Fruit fly (Drosophila melanogaster) whole organism, embryonic: ENCODE data around the gene CG13258.
A peak's percentile ranks its signal among the peaks of the same experiment; 100 is the strongest.

Source experiments
- BEAF-32 ChIP-seq: fragments of 200-800 bp; sonication (Bioruptor generic); optimal IDR thresholded peaks from 3 replicates; lab custom pipeline; 2017; ENCODE audit warnings: missing biosample characterization, missing genetic modification characterization, mild to moderate bottlenecking, moderate library complexity, missing genetic modification reagents
- CG10654 ChIP-seq: fragments of 200-800 bp; sonication (Bioruptor generic); optimal IDR thresholded peaks from 2 replicates; lab custom pipeline; 2016; ENCODE audit warnings: missing biosample characterization, missing genetic modification characterization
- CG11456 ChIP-seq: fragments of 200-800 bp; sonication (Bioruptor generic); IDR thresholded peaks from 3 replicates; pipeline ENCODE4 v1.3.6; 2022; ENCODE audit warnings: missing biosample characterization, missing genetic modification characterization
- CG12104 ChIP-seq: fragments of 200-800 bp; sonication (Bioruptor generic); optimal IDR thresholded peaks from 3 replicates; lab custom pipeline; 2016; ENCODE audit warnings: missing biosample characterization, missing genetic modification characterization
- CG12391 ChIP-seq: fragments of 200-800 bp; sonication (Bioruptor generic); optimal IDR thresholded peaks from 3 replicates; lab custom pipeline; 2018; ENCODE audit warnings: missing biosample characterization, mild to moderate bottlenecking, missing genetic modification characterization, moderate library complexity
- CG14014 ChIP-seq: fragments of 200-800 bp; sonication (Bioruptor generic); IDR thresholded peaks from 2 replicates; pipeline ENCODE4 v1.3.6; 2022; ENCODE audit warnings: missing biosample characterization, missing genetic modification characterization
- CG2712 ChIP-seq: fragments of 200-800 bp; optimal IDR thresholded peaks from 3 replicates; lab custom pipeline; 2019; ENCODE audit warnings: missing biosample characterization, mild to moderate bottlenecking, missing genetic modification characterization, moderate library complexity
- CG2889 ChIP-seq: fragments of 200-800 bp; sonication (Bioruptor generic); IDR thresholded peaks from 3 replicates; pipeline ENCODE4 v1.3.6; 2022; ENCODE audit warnings: missing biosample characterization, missing genetic modification characterization
- CG33213 ChIP-seq: fragments of 200-800 bp; sonication (Bioruptor generic); optimal IDR thresholded peaks from 3 replicates; lab custom pipeline; 2016; ENCODE audit warnings: missing biosample characterization, missing genetic modification characterization
- CG4328 ChIP-seq: fragments of 200-800 bp; sonication (Bioruptor generic); optimal IDR thresholded peaks from 3 replicates; lab custom pipeline; 2017; ENCODE audit warnings: missing biosample characterization, missing genetic modification reagents, missing genetic modification characterization
- CG4730 ChIP-seq: fragments of 200-800 bp; sonication (Bioruptor generic); IDR thresholded peaks from 2 replicates; pipeline ENCODE4 v1.3.6; 2022; ENCODE audit warnings: missing biosample characterization, missing genetic modification characterization
- CG4820 ChIP-seq: fragments of 200-800 bp; sonication (Bioruptor generic); optimal IDR thresholded peaks from 3 replicates; lab custom pipeline; 2016; ENCODE audit warnings: missing biosample characterization, missing genetic modification characterization
- CG6683 ChIP-seq: fragments of 200-800 bp; sonication (Bioruptor generic); optimal IDR thresholded peaks from 2 replicates; lab custom pipeline; 2017; ENCODE audit warnings: missing biosample characterization, mild to moderate bottlenecking, missing genetic modification characterization, missing genetic modification reagents
- CG6765 ChIP-seq: fragments of 200-800 bp; sonication (Bioruptor generic); optimal IDR thresholded peaks from 3 replicates; lab custom pipeline; 2017; ENCODE audit warnings: missing biosample characterization, mild to moderate bottlenecking, missing genetic modification characterization
- CG7271 ChIP-seq: fragments of 200-800 bp; sonication (Bioruptor generic); optimal IDR thresholded peaks from 2 replicates; lab custom pipeline; 2018; ENCODE audit warnings: missing biosample characterization, mild to moderate bottlenecking, missing genetic modification characterization, moderate library complexity
- CG8765 ChIP-seq: fragments of 200-800 bp; sonication (Bioruptor generic); IDR thresholded peaks from 2 replicates; pipeline ENCODE4 v1.3.6; 2022; ENCODE audit warnings: missing biosample characterization, missing genetic modification characterization
- CG9876 ChIP-seq: fragments of 200-800 bp; sonication (Bioruptor generic); optimal IDR thresholded peaks from 2 replicates; lab custom pipeline; 2016; ENCODE audit warnings: missing biosample characterization, missing genetic modification characterization
- Dref ChIP-seq: fragments of 200-800 bp; sonication (Bioruptor generic); IDR thresholded peaks from 2 replicates; pipeline ENCODE4 v1.3.6; 2022; ENCODE audit warnings: missing biosample characterization, missing genetic modification characterization
- Eip74EF ChIP-seq, 2 experiments: fragments of 200-800 bp in 1 of 2; fragments of >200 bp in 1 of 2; sonication (Bioruptor generic) in 1 of 2; optimal IDR thresholded peaks; 2 replicates each; lab custom pipeline; 2017 to 2019; ENCODE audit warnings: missing biosample characterization in 2 of 2, missing genetic modification characterization in 2 of 2, mild to moderate bottlenecking in 1 of 2, moderate library complexity in 1 of 2
- HLH3B ChIP-seq: fragments of 200-800 bp; sonication (Bioruptor generic); IDR thresholded peaks from 2 replicates; pipeline ENCODE4 v1.3.6; 2022; ENCODE audit warnings: missing biosample characterization, missing genetic modification characterization
- Hsf ChIP-seq: fragments of 200-800 bp; sonication (Bioruptor generic); optimal IDR thresholded peaks from 3 replicates; lab custom pipeline; 2016; ENCODE audit warnings: missing biosample characterization, missing genetic modification characterization
- Meics ChIP-seq: fragments of 200-800 bp; sonication (Bioruptor generic); optimal IDR thresholded peaks from 2 replicates; lab custom pipeline; 2017; ENCODE audit warnings: missing biosample characterization, mild to moderate bottlenecking, missing genetic modification characterization
- Nf-YA ChIP-seq: fragments of 200-800 bp; sonication (Bioruptor generic); IDR thresholded peaks from 2 replicates; pipeline ENCODE4 v1.3.6; 2022; ENCODE audit warnings: missing biosample characterization, missing genetic modification characterization
- NfI ChIP-seq: fragments of 200-800 bp; sonication (Bioruptor generic); optimal IDR thresholded peaks from 3 replicates; lab custom pipeline; 2018; ENCODE audit warnings: missing biosample characterization, mild to moderate bottlenecking, missing genetic modification characterization, moderate library complexity
- Pdp1 ChIP-seq, 2 experiments: fragments of 200-800 bp; sonication (Bioruptor generic); optimal IDR thresholded peaks; 3 replicates each; lab custom pipeline; 2016; ENCODE audit warnings: missing biosample characterization in 2 of 2, missing genetic modification characterization in 2 of 2, mild to moderate bottlenecking in 1 of 2, moderate library complexity in 1 of 2
- Spps ChIP-seq: fragments of 200-800 bp; sonication (Bioruptor generic); optimal IDR thresholded peaks from 2 replicates; lab custom pipeline; 2018; ENCODE audit warnings: missing biosample characterization, mild to moderate bottlenecking, missing genetic modification characterization
- Vsx1 ChIP-seq: fragments of 200-800 bp; sonication (Bioruptor generic); optimal IDR thresholded peaks from 2 replicates; lab custom pipeline; 2017; ENCODE audit warnings: missing biosample characterization, mild to moderate bottlenecking, missing genetic modification characterization, missing genetic modification reagents
- cad ChIP-seq: fragments of >200 bp; optimal IDR thresholded peaks from 2 replicates; lab custom pipeline; 2017; ENCODE audit warnings: missing biosample characterization, missing genetic modification characterization
- ci ChIP-seq: fragments of 200-800 bp; sonication (Bioruptor generic); IDR thresholded peaks from 3 replicates; pipeline ENCODE4 v1.3.6; 2022; ENCODE audit warnings: missing biosample characterization, missing genetic modification characterization
- crp ChIP-seq, 2 experiments: fragments of 200-800 bp; sonication (Bioruptor generic); optimal IDR thresholded peaks; 2 replicates in 1 of 2; 3 replicates in 1 of 2; lab custom pipeline; 2017; ENCODE audit warnings: missing biosample characterization in 2 of 2, missing genetic modification characterization in 2 of 2, mild to moderate bottlenecking in 1 of 2, moderate library complexity in 1 of 2
- da ChIP-seq: fragments of 200-800 bp; sonication (Bioruptor generic); optimal IDR thresholded peaks from 2 replicates; lab custom pipeline; 2016; ENCODE audit warnings: missing biosample characterization, missing genetic modification characterization
- eyg ChIP-seq: fragments of 200-800 bp; sonication (Bioruptor generic); optimal IDR thresholded peaks from 3 replicates; lab custom pipeline; 2016; ENCODE audit warnings: missing biosample characterization, missing genetic modification characterization
- fd102C ChIP-seq: fragments of 200-800 bp; sonication (Bioruptor generic); optimal IDR thresholded peaks from 2 replicates; lab custom pipeline; 2018; ENCODE audit warnings: missing biosample characterization, mild to moderate bottlenecking, missing genetic modification characterization, moderate library complexity
- ftz-f1 ChIP-seq: fragments of 200-800 bp; sonication (Bioruptor generic); optimal IDR thresholded peaks from 2 replicates; lab custom pipeline; 2016; ENCODE audit warnings: missing biosample characterization, missing genetic modification characterization
- gsb ChIP-seq: fragments of 200-800 bp; sonication (Bioruptor generic); IDR thresholded peaks from 2 replicates; pipeline ENCODE4 v1.3.6; 2022; ENCODE audit warnings: missing biosample characterization, missing genetic modification characterization
- gsb-n ChIP-seq: fragments of 200-800 bp; sonication (Bioruptor generic); optimal IDR thresholded peaks from 3 replicates; lab custom pipeline; 2018; ENCODE audit warnings: missing biosample characterization, mild to moderate bottlenecking, missing genetic modification characterization
- inv ChIP-seq: fragments of 200-800 bp; sonication (Bioruptor generic); IDR thresholded peaks from 2 replicates; pipeline ENCODE4 v1.3.6; 2022; ENCODE audit warnings: missing biosample characterization, missing genetic modification characterization; ENCODE audit not compliant: partially characterized antibody
- knrl ChIP-seq: fragments of 200-800 bp; sonication (Bioruptor generic); IDR thresholded peaks from 3 replicates; pipeline ENCODE4 v1.3.6; 2022; ENCODE audit warnings: missing biosample characterization, missing genetic modification characterization; ENCODE audit not compliant: partially characterized antibody
- mirr ChIP-seq: fragments of 200-800 bp; sonication (Bioruptor generic); optimal IDR thresholded peaks from 3 replicates; lab custom pipeline; 2018; ENCODE audit warnings: missing biosample characterization, mild to moderate bottlenecking, missing genetic modification characterization
- nau ChIP-seq: fragments of 200-800 bp; sonication (Bioruptor generic); optimal IDR thresholded peaks from 3 replicates; lab custom pipeline; 2017; ENCODE audit warnings: missing biosample characterization, mild to moderate bottlenecking, missing genetic modification characterization, missing genetic modification reagents
- nerfin-1 ChIP-seq: fragments of 200-800 bp; sonication (Bioruptor generic); optimal IDR thresholded peaks from 3 replicates; lab custom pipeline; 2019; ENCODE audit warnings: missing biosample characterization, mild to moderate bottlenecking, missing genetic modification characterization, moderate library complexity
- ro ChIP-seq: fragments of 200-800 bp; sonication (Bioruptor generic); IDR thresholded peaks from 2 replicates; pipeline ENCODE4 v1.3.6; 2022; ENCODE audit warnings: missing biosample characterization, missing genetic modification characterization
- sc ChIP-seq, 3 experiments: fragments of >200 bp in 2 of 3; fragments of 200-800 bp in 1 of 3; sonication (Bioruptor generic) in 1 of 3; optimal IDR thresholded peaks; 2 replicates in 2 of 3; 3 replicates in 1 of 3; lab custom pipeline; 2017; ENCODE audit warnings: mild to moderate bottlenecking in 1 of 3, missing biosample characterization in 1 of 3, missing genetic modification characterization in 1 of 3, missing genetic modification reagents in 1 of 3
- seq ChIP-seq: fragments of 200-800 bp; sonication (Bioruptor generic); IDR thresholded peaks from 2 replicates; pipeline ENCODE4 v1.3.6; 2022; ENCODE audit warnings: missing biosample characterization, missing genetic modification characterization
- sima ChIP-seq: fragments of 200-800 bp; sonication (Bioruptor generic); optimal IDR thresholded peaks from 2 replicates; lab custom pipeline; 2016; ENCODE audit warnings: missing biosample characterization, missing genetic modification characterization
- sisA ChIP-seq: fragments of 200-800 bp; sonication (Bioruptor generic); IDR thresholded peaks from 2 replicates; pipeline ENCODE4 v1.3.6; 2022; ENCODE audit warnings: missing biosample characterization, missing genetic modification characterization
- slbo ChIP-seq: fragments of 200-800 bp; sonication (Bioruptor generic); IDR thresholded peaks from 2 replicates; pipeline ENCODE4 v1.3.6; 2022; ENCODE audit warnings: missing biosample characterization, missing genetic modification characterization
- slou ChIP-seq: fragments of 200-800 bp; sonication (Bioruptor generic); optimal IDR thresholded peaks from 3 replicates; lab custom pipeline; 2016; ENCODE audit warnings: missing biosample characterization, missing genetic modification characterization
- sna ChIP-seq: fragments of 200-800 bp; sonication (Bioruptor generic); IDR thresholded peaks from 2 replicates; pipeline ENCODE4 v1.3.6; 2022; ENCODE audit warnings: missing biosample characterization, missing genetic modification characterization; ENCODE audit not compliant: partially characterized antibody
- stc ChIP-seq: fragments of 200-800 bp; sonication (Bioruptor generic); IDR thresholded peaks from 2 replicates; pipeline ENCODE4 v1.3.6; 2022; ENCODE audit warnings: missing biosample characterization, missing genetic modification characterization
- usp ChIP-seq: fragments of >200 bp; optimal IDR thresholded peaks from 2 replicates; lab custom pipeline; 2017; ENCODE audit warnings: missing biosample characterization, missing genetic modification characterization

The CG13258 gene

dm6 chr2L:16275809-16276178 is 17.0 kb downstream of the CG13258 start (continued):
- TF ChIP-seq Vsx1 (no peak), slou (GFP tag; lab: Kevin White, UChicago) (no peak), CG6765 (GFP tag; lab: Kevin White, UChicago) (peak; percentile 27), CG10654 (GFP tag; lab: Kevin White, UChicago) (no peak), mirr (GFP tag; lab: Kevin White, UChicago) (no peak), Nf-YA (GFP tag; lab: Robert Waterston, UW) (no peak), ftz-f1 (GFP tag; lab: Kevin White, UChicago) (no peak), CG6683 (GFP tag; lab: Kevin White, UChicago) (peak; percentile 40), CG8765 (GFP tag; lab: Robert Waterston, UW) (no peak), Pdp1 (GFP tag; optimal IDR thresholded peaks at IDR 0.05; lab: Kevin White, UChicago) (peak in 1 of 2 experiments; percentile 24), Spps (tag; lab: Kevin White, UChicago) (no peak), CG4328 (GFP tag; lab: Kevin White, UChicago) (no peak), HLH3B (GFP tag; lab: Robert Waterston, UW) (no peak), cad (GFP tag; lab: Kevin White, UChicago) (no peak), gsb (GFP tag; lab: Robert Waterston, UW) (no peak), stc (GFP tag; lab: Robert Waterston, UW) (0 out of 2 replicates have a peak, but pooled peaks have one; percentile 8), seq (GFP tag; lab: Robert Waterston, UW) (peak; percentile 55), BEAF-32 (GFP tag; lab: Kevin White, UChicago) (no peak), CG14014 (GFP tag; lab: Robert Waterston, UW) (peak; percentile 68), da (no peak), nerfin-1 (tag; lab: Kevin White, UChicago) (no peak), ci (GFP tag; lab: Robert Waterston, UW) (peak; percentile 60; the same call in 1 of the 3 replicates), sisA (GFP tag; lab: Robert Waterston, UW) (peak; percentile 48), CG12104 (GFP tag; lab: Kevin White, UChicago) (no peak), Eip74EF (GFP tag; optimal IDR thresholded peaks at IDR 0.05; lab: Kevin White, UChicago) (no peak), CG4820 (GFP tag; lab: Kevin White, UChicago) (no peak), Dref (GFP tag; lab: Robert Waterston, UW) (no peak), sc (optimal IDR thresholded peaks at IDR 0.05; lab: Kevin White, UChicago) (no peak), sc (GFP tag; optimal IDR thresholded peaks at IDR 0.05; lab: Kevin White, UChicago) (no peak), CG2712 (tag; lab: Kevin White, UChicago) (peak; percentile 44), CG11456 (GFP tag; lab: Robert Waterston, UW) (0 out of 3 replicates have a peak, but pooled peaks have one; percentile 18), eyg (peak; percentile 42), CG4730 (GFP tag; lab: Robert Waterston, UW) (no peak), sima (GFP tag; lab: Kevin White, UChicago) (no peak), Meics (GFP tag; lab: Kevin White, UChicago) (peak; percentile 73), Hsf (GFP tag; lab: Kevin White, UChicago) (peak; percentile 10), gsb-n (peak; percentile 2), slbo (GFP tag; lab: Robert Waterston, UW) (peak; percentile 47), knrl (GFP tag; lab: Robert Waterston, UW) (no peak), CG9876 (GFP tag; lab: Kevin White, UChicago) (no peak), sna (no peak), CG33213 (GFP tag; lab: Kevin White, UChicago) (no peak), crp (GFP tag; optimal IDR thresholded peaks at IDR 0.05; lab: Kevin White, UChicago) (no peak), CG2889 (GFP tag; lab: Robert Waterston, UW) (no peak), CG12391 (tag; lab: Kevin White, UChicago) (peak; percentile 51), inv (GFP tag; lab: Robert Waterston, UW) (no peak), nau (GFP tag; lab: Kevin White, UChicago) (peak; percentile 20), usp (GFP tag; lab: Kevin White, UChicago) (no peak), fd102C (GFP tag; lab: Kevin White, UChicago) (no peak), CG7271 (tag; lab: Kevin White, UChicago) (no peak), ro (GFP tag; lab: Robert Waterston, UW) (no peak), NfI (peak; percentile 42)
